Worm (Caenorhabditis elegans) whole organism, mixed stage, embryonic: ENCODE data around the gene H20J04.9.

Experiments used
- ceh-83 ChIP-seq: fragments of 200-800 bp; sonication (Bioruptor generic); optimal IDR thresholded peaks from 2 replicates; lab custom pipeline; 2018; ENCODE audit warnings: mild to moderate bottlenecking, missing genetic modification characterization, missing compliant biosample characterization
- elt-1 ChIP-seq: sonication (generic microtip); optimal IDR thresholded peaks from 2 replicates; lab custom pipeline; 2017; ENCODE audit warnings: missing genetic modification characterization, mild to moderate bottlenecking, missing compliant biosample characterization, antibody characterized with exemption, moderate library complexity, borderline replicate concordance; ENCODE audit not compliant: insufficient read depth
- elt-3 ChIP-seq: fragments of 150-350 bp; optimal IDR thresholded peaks from 2 replicates; lab custom pipeline; 2014; ENCODE audit warnings: missing biosample characterization, missing genetic modification characterization
- lin-13 ChIP-seq: fragments of 150-350 bp; optimal IDR thresholded peaks from 2 replicates; lab custom pipeline; 2014; ENCODE audit warnings: missing biosample characterization, missing genetic modification characterization
- lsy-2 ChIP-seq: fragments of 150-350 bp; optimal IDR thresholded peaks from 2 replicates; lab custom pipeline; 2014; ENCODE audit warnings: missing biosample characterization, missing genetic modification characterization
- nhr-76 ChIP-seq: sonication (generic microtip); optimal IDR thresholded peaks from 2 replicates; lab custom pipeline; 2017; ENCODE audit warnings: missing biosample characterization, missing genetic modification characterization
- pha-4 ChIP-seq: fragments of 150-350 bp; optimal IDR thresholded peaks from 2 replicates; lab custom pipeline; 2018; ENCODE audit warnings: missing biosample characterization, missing genetic modification reagents, missing genetic modification characterization
- unc-62 ChIP-seq: fragments of 150-350 bp; optimal IDR thresholded peaks from 2 replicates; lab custom pipeline; 2014; ENCODE audit warnings: missing biosample characterization, missing genetic modification reagents, missing genetic modification characterization
- ztf-11 ChIP-seq: fragments of 150-350 bp; optimal IDR thresholded peaks from 2 replicates; lab custom pipeline; 2014; ENCODE audit warnings: missing biosample characterization, missing genetic modification characterization

DNA sequence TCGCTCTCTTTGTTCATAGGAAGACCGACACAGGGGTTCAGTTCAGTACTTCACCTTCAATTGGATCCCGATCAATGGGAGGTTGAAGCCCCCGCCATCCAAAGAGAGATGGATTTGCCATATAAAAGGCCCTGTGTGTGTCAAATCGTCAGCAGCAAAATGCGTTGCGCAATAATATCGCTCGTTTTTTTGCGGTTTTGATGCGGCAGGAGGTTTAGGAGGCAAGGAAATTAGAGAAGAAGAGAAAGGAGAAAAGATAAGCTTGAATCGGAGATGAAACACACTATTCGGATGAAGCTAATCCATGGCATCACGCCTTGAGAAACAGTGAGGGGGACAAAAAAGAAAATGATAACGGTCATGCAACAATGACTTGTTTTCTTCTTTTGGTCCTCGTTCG is 43.5 kb downstream of the H20J04.9 start:
- TF ChIP-seq elt-3 (tag; lab: Kevin White, UChicago): no peak
- TF ChIP-seq unc-62: no peak
- TF ChIP-seq pha-4 (tag; lab: Kevin White, UChicago): no peak
- TF ChIP-seq nhr-76 (tag; lab: Kevin White, UChicago): no peak
- no peak for TF ChIP-seq lsy-2 (tag; lab: Kevin White, UChicago)
- no peak for TF ChIP-seq lin-13 (tag; lab: Kevin White, UChicago)
- TF ChIP-seq ztf-11 (tag; lab: Kevin White, UChicago): no peak
- TF ChIP-seq ceh-83 (GFP tag; lab: Kevin White, UChicago): no peak
- TF ChIP-seq elt-1 (tag; lab: Kevin White, UChicago): no peak
